Worm (Caenorhabditis elegans) whole organism, late embryonic: ENCODE data around the gene W06D11.5.
A peak's percentile ranks its signal among the peaks of the same experiment; 100 is the strongest.

Experiments used
- C08G9.2 ChIP-seq: sonication (generic microtip); optimal IDR thresholded peaks from 2 replicates; lab custom pipeline; 2016; ENCODE audit warnings: mild to moderate bottlenecking, missing genetic modification characterization, moderate library complexity, missing compliant biosample characterization
- F13H6.1 ChIP-seq: sonication (generic microtip); optimal IDR thresholded peaks from 2 replicates; lab custom pipeline; 2016; ENCODE audit warnings: missing genetic modification characterization, missing compliant biosample characterization
- K02D7.2 ChIP-seq: sonication (generic microtip); optimal IDR thresholded peaks from 2 replicates; lab custom pipeline; 2017; ENCODE audit warnings: mild to moderate bottlenecking, missing genetic modification characterization, missing compliant biosample characterization
- T23F11.4 ChIP-seq: fragments of 200-800 bp; sonication (Bioruptor generic); optimal IDR thresholded peaks from 2 replicates; lab custom pipeline; 2018; ENCODE audit warnings: mild to moderate bottlenecking, missing genetic modification characterization, missing compliant biosample characterization
- Y22D7AL.16 ChIP-seq: sonication (generic microtip); optimal IDR thresholded peaks from 2 replicates; lab custom pipeline; 2016; ENCODE audit warnings: missing genetic modification characterization, missing compliant biosample characterization
- ahr-1 ChIP-seq: sonication (generic microtip); optimal IDR thresholded peaks from 2 replicates; lab custom pipeline; 2016; ENCODE audit warnings: missing genetic modification characterization, missing compliant biosample characterization
- ama-1 ChIP-seq: fragments of 150-350 bp; optimal IDR thresholded peaks from 2 replicates; lab custom pipeline; 2014
- ceh-14 ChIP-seq: sonication (generic microtip); optimal IDR thresholded peaks from 2 replicates; lab custom pipeline; 2016; ENCODE audit warnings: missing genotype, missing genetic modification characterization, missing compliant biosample characterization
- ceh-19 ChIP-seq: fragments of 200-800 bp; sonication (Bioruptor generic); optimal IDR thresholded peaks from 2 replicates; lab custom pipeline; 2018; ENCODE audit warnings: mild to moderate bottlenecking, missing genetic modification characterization, missing compliant biosample characterization
- ceh-22 ChIP-seq: sonication (generic microtip); optimal IDR thresholded peaks from 2 replicates; lab custom pipeline; 2017; ENCODE audit warnings: missing biosample characterization, missing genetic modification characterization
- ceh-31 ChIP-seq: sonication (generic microtip); optimal IDR thresholded peaks from 2 replicates; lab custom pipeline; 2016; ENCODE audit warnings: missing genetic modification characterization, missing compliant biosample characterization
- ceh-45 ChIP-seq: fragments of 200-800 bp; sonication (Bioruptor generic); IDR thresholded peaks from 2 replicates; pipeline ENCODE4 v1.3.6; 2022; ENCODE audit warnings: missing genetic modification reagents, missing genetic modification characterization, missing compliant biosample characterization
- ceh-6 ChIP-seq: fragments of 200-800 bp; sonication (Bioruptor generic); optimal IDR thresholded peaks from 2 replicates; lab custom pipeline; 2018; ENCODE audit warnings: mild to moderate bottlenecking, missing genetic modification characterization, missing compliant biosample characterization
- che-1 ChIP-seq: sonication (generic microtip); optimal IDR thresholded peaks from 2 replicates; lab custom pipeline; 2016; ENCODE audit warnings: mild to moderate bottlenecking, missing genetic modification characterization, missing compliant biosample characterization
- dve-1 ChIP-seq: sonication (generic microtip); optimal IDR thresholded peaks from 2 replicates; lab custom pipeline; 2017; ENCODE audit warnings: antibody characterized with exemption, mild to moderate bottlenecking, missing genetic modification characterization, missing compliant biosample characterization
- elt-2 ChIP-seq: sonication (generic microtip); optimal IDR thresholded peaks from 2 replicates; lab custom pipeline; 2016; ENCODE audit warnings: missing genetic modification reagents, missing genetic modification characterization, missing compliant biosample characterization
- elt-4 ChIP-seq: sonication (generic microtip); optimal IDR thresholded peaks from 2 replicates; lab custom pipeline; 2016; ENCODE audit warnings: missing genetic modification characterization, missing compliant biosample characterization
- ets-4 ChIP-seq: sonication (generic microtip); optimal IDR thresholded peaks from 2 replicates; lab custom pipeline; 2016; ENCODE audit warnings: missing genetic modification characterization, missing compliant biosample characterization
- eyg-1 ChIP-seq: sonication (generic microtip); optimal IDR thresholded peaks from 2 replicates; lab custom pipeline; 2016; ENCODE audit warnings: missing genotype, missing genetic modification characterization, missing compliant biosample characterization
- fax-1 ChIP-seq: sonication (generic microtip); optimal IDR thresholded peaks from 2 replicates; lab custom pipeline; 2016; ENCODE audit warnings: missing genotype, missing genetic modification characterization, missing compliant biosample characterization
- fkh-6 ChIP-seq: sonication (generic microtip); optimal IDR thresholded peaks from 2 replicates; lab custom pipeline; 2016; ENCODE audit warnings: missing genetic modification characterization, missing compliant biosample characterization
- gmeb-2 ChIP-seq: sonication (generic microtip); optimal IDR thresholded peaks from 2 replicates; lab custom pipeline; 2016; ENCODE audit warnings: missing genetic modification characterization, inconsistent platforms, missing compliant biosample characterization
- hlh-15 ChIP-seq: sonication (generic microtip); optimal IDR thresholded peaks from 2 replicates; lab custom pipeline; 2016; ENCODE audit warnings: missing genetic modification characterization, missing compliant biosample characterization
- hlh-30 ChIP-seq: sonication (generic microtip); optimal IDR thresholded peaks from 2 replicates; lab custom pipeline; 2017; ENCODE audit warnings: antibody characterized with exemption, missing genetic modification characterization, missing compliant biosample characterization; ENCODE audit not compliant: insufficient read depth
- lin-11 ChIP-seq: fragments of 200-800 bp; sonication (Bioruptor generic); optimal IDR thresholded peaks from 2 replicates; lab custom pipeline; 2018; ENCODE audit warnings: mild to moderate bottlenecking, missing genetic modification characterization, missing compliant biosample characterization
- madf-2 ChIP-seq: sonication (generic microtip); optimal IDR thresholded peaks from 2 replicates; lab custom pipeline; 2017; ENCODE audit warnings: missing genetic modification characterization, missing compliant biosample characterization
- mec-3 ChIP-seq: sonication (generic microtip); optimal IDR thresholded peaks from 2 replicates; lab custom pipeline; 2016; ENCODE audit warnings: borderline replicate concordance, missing genetic modification characterization, missing compliant biosample characterization
- nhr-232 ChIP-seq: sonication (generic microtip); optimal IDR thresholded peaks from 2 replicates; lab custom pipeline; 2016; ENCODE audit warnings: missing genetic modification characterization, missing compliant biosample characterization
- odd-2 ChIP-seq: sonication (generic microtip); optimal IDR thresholded peaks from 2 replicates; lab custom pipeline; 2017; ENCODE audit warnings: antibody characterized with exemption, mild to moderate bottlenecking, missing genetic modification characterization, missing compliant biosample characterization
- pat-9 ChIP-seq: fragments of 200-800 bp; sonication (Bioruptor generic); optimal IDR thresholded peaks from 2 replicates; lab custom pipeline; 2018; ENCODE audit warnings: mild to moderate bottlenecking, missing genetic modification characterization, moderate library complexity, missing compliant biosample characterization
- pax-1 ChIP-seq: fragments of 150-350 bp; optimal IDR thresholded peaks from 2 replicates; lab custom pipeline; 2014; ENCODE audit warnings: missing biosample characterization, missing genetic modification characterization
- pha-2 ChIP-seq: sonication (generic microtip); optimal IDR thresholded peaks from 2 replicates; lab custom pipeline; 2017; ENCODE audit warnings: mild to moderate bottlenecking, missing genetic modification characterization, missing compliant biosample characterization
- pqm-1 ChIP-seq: sonication (generic microtip); optimal IDR thresholded peaks from 2 replicates; lab custom pipeline; 2016; ENCODE audit warnings: missing genetic modification characterization, missing compliant biosample characterization
- pros-1 ChIP-seq: fragments of 150-350 bp; optimal IDR thresholded peaks from 2 replicates; lab custom pipeline; 2014; ENCODE audit warnings: missing biosample characterization, missing genetic modification reagents, missing genetic modification characterization
- rnt-1 ChIP-seq: sonication (generic microtip); optimal IDR thresholded peaks from 2 replicates; lab custom pipeline; 2016; ENCODE audit warnings: missing genetic modification characterization, missing compliant biosample characterization
- sdc-2 ChIP-seq: sonication (generic microtip); optimal IDR thresholded peaks from 2 replicates; lab custom pipeline; 2016; ENCODE audit warnings: missing genotype, missing genetic modification characterization, missing compliant biosample characterization
- sox-4 ChIP-seq: sonication (generic microtip); optimal IDR thresholded peaks from 2 replicates; lab custom pipeline; 2017; ENCODE audit warnings: mild to moderate bottlenecking, missing genetic modification characterization, inconsistent platforms, missing compliant biosample characterization
- tbx-7 ChIP-seq: sonication (generic microtip); optimal IDR thresholded peaks from 2 replicates; lab custom pipeline; 2016; ENCODE audit warnings: missing genotype, missing genetic modification characterization, missing compliant biosample characterization
- ttx-3 ChIP-seq: sonication (generic microtip); optimal IDR thresholded peaks from 2 replicates; lab custom pipeline; 2016; ENCODE audit warnings: missing genetic modification reagents, missing genetic modification characterization, missing compliant biosample characterization
- unc-3 ChIP-seq, 2 experiments: fragments of 200-800 bp in 1 of 2; sonication (Bioruptor generic) in 1 of 2; sonication (generic microtip) in 1 of 2; conservative IDR thresholded peaks in 1 of 2; optimal IDR thresholded peaks in 1 of 2; 2 replicates each; pipeline versions ENCODE4 v1.3.6 to Lab custom; 2016 to 2022; ENCODE audit warnings: missing compliant biosample characterization in 2 of 2, missing genetic modification characterization in 2 of 2, missing genetic modification reagents in 1 of 2
- unc-42 ChIP-seq: sonication (generic microtip); optimal IDR thresholded peaks from 2 replicates; lab custom pipeline; 2016; ENCODE audit warnings: missing genotype, missing genetic modification characterization, missing compliant biosample characterization
- unc-86 ChIP-seq: sonication (generic microtip); optimal IDR thresholded peaks from 2 replicates; lab custom pipeline; 2016; ENCODE audit warnings: missing genetic modification characterization, missing compliant biosample characterization
- zip-5 ChIP-seq: sonication (generic microtip); optimal IDR thresholded peaks from 2 replicates; lab custom pipeline; 2016; ENCODE audit warnings: missing genetic modification characterization, missing compliant biosample characterization
- ztf-16 ChIP-seq: sonication (generic microtip); optimal IDR thresholded peaks from 2 replicates; lab custom pipeline; 2017; ENCODE audit warnings: missing genetic modification characterization, missing compliant biosample characterization

Gene W06D11.5

DNA sequence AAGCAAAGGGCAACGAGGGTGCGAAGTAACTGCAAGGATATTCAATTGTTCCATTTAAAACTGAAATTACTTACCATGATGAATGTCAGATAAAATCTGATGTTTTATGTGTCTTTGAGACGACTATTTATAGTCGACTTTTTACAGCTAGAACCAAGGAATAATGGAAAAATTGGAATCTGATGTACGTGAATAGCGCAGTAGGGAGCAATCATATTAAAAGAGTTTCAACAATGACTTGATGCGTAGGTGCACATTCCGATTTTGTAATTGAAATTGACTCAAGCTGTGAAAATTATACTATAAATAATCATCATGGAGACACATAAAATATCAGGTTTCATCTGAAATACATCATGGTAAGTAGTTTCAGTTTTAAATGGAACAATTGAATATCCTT lies 43.3 kb downstream of the W06D11.5 start, which contains the start of the genes nspc-9 and nspc-10 (continued):
- TF ChIP-seq ceh-22 (tag; lab: Kevin White, UChicago) (no peak), pha-2 (no peak)
- TF ChIP-seq, all 69 proteins: peak for 0

- TF ChIP-seq mec-3 (tag; lab: Kevin White, UChicago) (no peak), elt-4 (no peak), fkh-6 (tag; lab: Kevin White, UChicago) (no peak), lin-11 (tag; lab: Kevin White, UChicago) (no peak), nhr-232 (tag; lab: Kevin White, UChicago) (no peak), ahr-1 (tag; lab: Kevin White, UChicago) (no peak), hlh-30 (tag; lab: Kevin White, UChicago) (no peak), ceh-19 (GFP tag; lab: Kevin White, UChicago) (no peak), pat-9 (tag; lab: Kevin White, UChicago) (no peak), rnt-1 (tag; lab: Kevin White, UChicago) (no peak), zip-5 (no peak), tbx-7 (tag; lab: Kevin White, UChicago) (no peak)
Observed at ce11 chrX:12346729-12347128, 46.8 kb downstream of the W06D11.5 start, which contains the start of gene F42F12.11. Gene F42F12.11 (plus strand): TSS chrX:12347029.

- TF ChIP-seq C08G9.2 (tag; lab: Kevin White, UChicago), result no peak
- TF ChIP-seq elt-2, result peak; percentile 25
- no peak for TF ChIP-seq dve-1
- TF ChIP-seq hlh-15 (tag; lab: Kevin White, UChicago), result no peak
- no peak for TF ChIP-seq Y22D7AL.16 (tag; lab: Kevin White, UChicago)
- TF ChIP-seq lin-11 (tag; lab: Kevin White, UChicago), result no peak
- TF ChIP-seq fax-1 (tag; lab: Kevin White, UChicago), result no peak
- no peak for TF ChIP-seq ets-4 (tag; lab: Kevin White, UChicago)
- TF ChIP-seq gmeb-2 (tag; lab: Kevin White, UChicago), result no peak
- no peak for TF ChIP-seq odd-2 (tag; lab: Kevin White, UChicago)
- TF ChIP-seq F13H6.1 (tag; lab: Kevin White, UChicago), result no peak
- TF ChIP-seq T23F11.4, result no peak
- TF ChIP-seq pqm-1 (tag; lab: Kevin White, UChicago), result no peak
- peak; percentile 3 for TF ChIP-seq ceh-14
- peak; percentile 36 for TF ChIP-seq nhr-232 (tag; lab: Kevin White, UChicago)
- TF ChIP-seq K02D7.2, result no peak
- no peak for TF ChIP-seq pax-1
- TF ChIP-seq elt-4, result no peak
- peak; percentile 30 for TF ChIP-seq che-1
- TF ChIP-seq ceh-31, result no peak
- no peak for TF ChIP-seq pros-1
- TF ChIP-seq ztf-16 (tag; lab: Kevin White, UChicago), result no peak
- TF ChIP-seq madf-2 (tag; lab: Kevin White, UChicago), result no peak
- TF ChIP-seq sdc-2, result peak; percentile 63
- peak; percentile 31 for TF ChIP-seq ceh-6 (GFP tag; lab: Kevin White, UChicago)
Observed at ce11 chrX:12347822-12348221, 47.9 kb downstream of the W06D11.5 start.

- TF ChIP-seq pat-9 (tag; lab: Kevin White, UChicago) (no peak), unc-86 (tag; lab: Kevin White, UChicago) (no peak), ttx-3 (no peak), sox-4 (no peak), eyg-1 (tag; lab: Kevin White, UChicago) (no peak), pax-1 (no peak), K02D7.2 (no peak), pros-1 (no peak), dve-1 (no peak), ama-1 (lab: Kevin White, UChicago) (no peak), unc-42 (tag; lab: Kevin White, UChicago) (no peak), ceh-45 (GFP tag; lab: Robert Waterston, UW) (no peak), fkh-6 (tag; lab: Kevin White, UChicago) (no peak), unc-3 (GFP tag; conservative IDR thresholded peaks at IDR 0.05; lab: Robert Waterston, UW) (no peak), unc-3 (tag; optimal IDR thresholded peaks at IDR 0.05; lab: Kevin White, UChicago) (no peak)
Observed at ce11 chrX:12348329-12348728, 48.4 kb downstream of the W06D11.5 start, which contains the start of gene F42F12.14. Gene F42F12.14 (plus strand): TSS chrX:12348629.
